Worm (Caenorhabditis elegans) whole organism, L1 larva: Measurements from ENCODE around the gene F40G9.17.

Experiments used
- aha-1 ChIP-seq: fragments of 150-350 bp; optimal IDR thresholded peaks from 2 replicates; lab custom pipeline; 2014; ENCODE audit warnings: missing biosample characterization, missing genetic modification characterization
- ama-1 ChIP-seq: fragments of 150-350 bp; optimal IDR thresholded peaks from 2 replicates; lab custom pipeline; 2014
- fkh-8 ChIP-seq: sonication (generic microtip); optimal IDR thresholded peaks from 2 replicates; lab custom pipeline; 2016; ENCODE audit warnings: mild to moderate bottlenecking, missing genetic modification characterization, missing compliant biosample characterization
- hlh-17 ChIP-seq: fragments of 200-800 bp; sonication (Bioruptor generic); optimal IDR thresholded peaks from 2 replicates; lab custom pipeline; 2018; ENCODE audit warnings: missing genetic modification characterization, mild to moderate bottlenecking, missing compliant biosample characterization, moderate library complexity, borderline replicate concordance
- lin-15B ChIP-seq: fragments of 150-350 bp; sonication (generic microtip); optimal IDR thresholded peaks from 3 replicates; lab custom pipeline; 2014; ENCODE audit warnings: missing biosample characterization, missing genetic modification characterization
- mdl-1 ChIP-seq, 2 experiments: fragments of 150-350 bp; optimal IDR thresholded peaks; 2 replicates each; lab custom pipeline; 2014 to 2017; ENCODE audit warnings: missing biosample characterization in 2 of 2, missing genetic modification characterization in 2 of 2, inconsistent platforms in 1 of 2
- mef-2 ChIP-seq: fragments of 150-350 bp; optimal IDR thresholded peaks from 2 replicates; lab custom pipeline; 2014; ENCODE audit warnings: missing biosample characterization, missing genetic modification characterization
- nhr-28 ChIP-seq: fragments of 150-350 bp; optimal IDR thresholded peaks from 2 replicates; lab custom pipeline; 2014; ENCODE audit warnings: missing biosample characterization, missing genetic modification characterization
- nhr-84 ChIP-seq: sonication (generic microtip); optimal IDR thresholded peaks from 2 replicates; lab custom pipeline; 2017; ENCODE audit warnings: missing biosample characterization, missing genetic modification characterization
- pqm-1 ChIP-seq: sonication (generic microtip); optimal IDR thresholded peaks from 3 replicates; lab custom pipeline; 2017; ENCODE audit warnings: missing biosample characterization, missing genetic modification characterization
- snpc-4 ChIP-seq: fragments of 150-350 bp; optimal IDR thresholded peaks from 2 replicates; lab custom pipeline; 2014; ENCODE audit warnings: missing biosample characterization, missing genetic modification characterization
- unc-86 ChIP-seq: sonication (generic microtip); optimal IDR thresholded peaks from 2 replicates; lab custom pipeline; 2016; ENCODE audit warnings: missing genetic modification characterization, missing compliant biosample characterization
- zip-4 ChIP-seq: fragments of 200-800 bp; sonication (Bioruptor generic); optimal IDR thresholded peaks from 2 replicates; lab custom pipeline; 2018; ENCODE audit warnings: mild to moderate bottlenecking, missing genetic modification characterization, moderate library complexity, missing compliant biosample characterization
- ztf-4 ChIP-seq: fragments of 150-350 bp; optimal IDR thresholded peaks from 2 replicates; lab custom pipeline; 2014; ENCODE audit warnings: missing biosample characterization, missing genetic modification characterization

- no peak for TF ChIP-seq ztf-4 (tag; lab: Kevin White, UChicago)
- no peak for TF ChIP-seq hlh-17 (GFP tag; lab: Kevin White, UChicago)
- no peak for TF ChIP-seq lin-15B (tag; lab: Kevin White, UChicago)
- TF ChIP-seq unc-86 (tag; lab: Kevin White, UChicago) = no peak
- TF ChIP-seq zip-4 (GFP tag; lab: Kevin White, UChicago) = no peak
- TF ChIP-seq nhr-28 (tag; lab: Kevin White, UChicago) = no peak
- no peak for TF ChIP-seq nhr-84 (tag; lab: Kevin White, UChicago)
- no peak for TF ChIP-seq mdl-1 (tag; optimal IDR thresholded peaks at IDR 0.05; lab: Kevin White, UChicago)
- TF ChIP-seq snpc-4 (tag; lab: Kevin White, UChicago) = no peak
- no peak for TF ChIP-seq aha-1 (tag; lab: Kevin White, UChicago)
- no peak for TF ChIP-seq mef-2 (tag; lab: Kevin White, UChicago)
- TF ChIP-seq ama-1 (lab: Kevin White, UChicago) = no peak
- no peak for TF ChIP-seq fkh-8 (tag; lab: Kevin White, UChicago)
- no peak for TF ChIP-seq pqm-1 (tag; lab: Kevin White, UChicago)
Measured at ce11 chrIII:211387-211786, 17.1 kb downstream of the F40G9.17 start.
